Worm (Caenorhabditis elegans) whole organism, young adult: ENCODE data around the gene T10B5.4.

ENCODE experiments used
- B0035.1 ChIP-seq: sonication (generic microtip); optimal IDR thresholded peaks from 2 replicates; lab custom pipeline; 2016; ENCODE audit warnings: missing genetic modification characterization, mild to moderate bottlenecking, missing compliant biosample characterization, missing genotype, missing genetic modification reagents
- atf-7 ChIP-seq: sonication (generic microtip); optimal IDR thresholded peaks from 2 replicates; lab custom pipeline; 2017; ENCODE audit warnings: mild to moderate bottlenecking, missing genetic modification characterization, missing compliant biosample characterization
- bed-2 ChIP-seq: fragments of 200-800 bp; sonication (Bioruptor generic); IDR thresholded peaks from 2 replicates; pipeline ENCODE4 v1.3.6; 2022; ENCODE audit warnings: missing genetic modification reagents, missing genetic modification characterization, missing compliant biosample characterization
- chd-7 ChIP-seq: sonication (generic microtip); optimal IDR thresholded peaks from 2 replicates; lab custom pipeline; 2016; ENCODE audit warnings: mild to moderate bottlenecking, missing genetic modification characterization, moderate library complexity, missing compliant biosample characterization
- dpl-1 ChIP-seq: fragments of 150-350 bp; optimal IDR thresholded peaks from 2 replicates; lab custom pipeline; 2014; ENCODE audit warnings: missing biosample characterization, missing genetic modification reagents, missing genetic modification characterization
- gei-17 ChIP-seq: fragments of 200-800 bp; sonication (Bioruptor generic); optimal IDR thresholded peaks from 2 replicates; lab custom pipeline; 2018; ENCODE audit warnings: mild to moderate bottlenecking, missing genetic modification characterization, missing compliant biosample characterization
- mel-28 ChIP-seq: sonication (generic microtip); optimal IDR thresholded peaks from 2 replicates; lab custom pipeline; 2016; ENCODE audit warnings: borderline replicate concordance, mild to moderate bottlenecking, missing genetic modification characterization, missing compliant biosample characterization
- mes-4 ChIP-seq: sonication (generic microtip); optimal IDR thresholded peaks from 2 replicates; lab custom pipeline; 2016; ENCODE audit warnings: missing genotype, missing genetic modification characterization, missing compliant biosample characterization
- nfya-1 ChIP-seq: sonication (generic microtip); optimal IDR thresholded peaks from 2 replicates; lab custom pipeline; 2017; ENCODE audit warnings: antibody characterized with exemption, missing compliant biosample characterization, missing genetic modification characterization, borderline replicate concordance; ENCODE audit not compliant: insufficient read depth
- nhr-27 ChIP-seq: fragments of 200-800 bp; sonication (Bioruptor generic); optimal IDR thresholded peaks from 2 replicates; lab custom pipeline; 2018; ENCODE audit warnings: mild to moderate bottlenecking, missing genetic modification characterization, moderate library complexity, missing compliant biosample characterization
- rec-8 ChIP-seq, 2 experiments: sonication (generic microtip); optimal IDR thresholded peaks; 2 replicates each; lab custom pipeline; 2016; ENCODE audit warnings: mild to moderate bottlenecking in 2 of 2, missing genetic modification characterization in 2 of 2, missing genetic modification reagents in 2 of 2, missing genotype in 2 of 2, missing biosample characterization in 1 of 2, missing compliant biosample characterization in 1 of 2, moderate library complexity in 1 of 2
- sptf-2 ChIP-seq: fragments of 200-800 bp; sonication (Bioruptor generic); optimal IDR thresholded peaks from 2 replicates; lab custom pipeline; 2018; ENCODE audit warnings: mild to moderate bottlenecking, missing genetic modification characterization, missing compliant biosample characterization
- unc-62 ChIP-seq: fragments of 150-350 bp; optimal IDR thresholded peaks from 2 replicates; lab custom pipeline; 2014; ENCODE audit warnings: missing biosample characterization, missing genetic modification reagents, missing genetic modification characterization

ce11 chrV:1878030-1878429 is 6.4 kb upstream of the T10B5.4 start:
- no peak for TF ChIP-seq sptf-2 (GFP tag; lab: Kevin White, UChicago)
- no peak for TF ChIP-seq chd-7 (tag; lab: Kevin White, UChicago)
- TF ChIP-seq B0035.1 (tag; lab: Kevin White, UChicago), result no peak
- no peak for TF ChIP-seq dpl-1 (GFP tag; lab: Kevin White, UChicago)
- no peak for TF ChIP-seq mel-28 (tag; lab: Kevin White, UChicago)
- TF ChIP-seq unc-62 (GFP tag; lab: Kevin White, UChicago), result no peak
- TF ChIP-seq mes-4 (tag; lab: Kevin White, UChicago), result no peak
- no peak for TF ChIP-seq bed-2 (GFP tag; lab: Robert Waterston, UW)
- TF ChIP-seq gei-17 (GFP tag; lab: Kevin White, UChicago), result no peak
- no peak for TF ChIP-seq nfya-1
- TF ChIP-seq rec-8 (tag; optimal IDR thresholded peaks at IDR 0.05; lab: Kevin White, UChicago), result no peak
- no peak for TF ChIP-seq atf-7 (tag; lab: Kevin White, UChicago)
- TF ChIP-seq nhr-27 (tag; lab: Kevin White, UChicago), result no peak
